Worm (Caenorhabditis elegans) whole organism, L3 larva: ENCODE measurements around the gene ints-7.

ENCODE experiments used
- R02D3.7 ChIP-seq: fragments of 150-350 bp; optimal IDR thresholded peaks from 2 replicates; lab custom pipeline; 2014; ENCODE audit warnings: missing biosample characterization, missing genetic modification characterization
- aly-2 ChIP-seq: fragments of 150-350 bp; optimal IDR thresholded peaks from 2 replicates; lab custom pipeline; 2014; ENCODE audit warnings: missing biosample characterization, missing genetic modification characterization
- ama-1 ChIP-seq: fragments of 150-350 bp; optimal IDR thresholded peaks from 2 replicates; lab custom pipeline; 2018
- ceh-16 ChIP-seq: sonication (generic microtip); optimal IDR thresholded peaks from 2 replicates; lab custom pipeline; 2017; ENCODE audit warnings: missing biosample characterization, missing genetic modification characterization
- ceh-28 ChIP-seq: fragments of 150-350 bp; optimal IDR thresholded peaks from 2 replicates; lab custom pipeline; 2014; ENCODE audit warnings: missing biosample characterization, missing genetic modification reagents, missing genetic modification characterization
- ceh-9 ChIP-seq: sonication (generic microtip); optimal IDR thresholded peaks from 2 replicates; lab custom pipeline; 2018; ENCODE audit warnings: missing biosample characterization, missing genetic modification characterization
- elt-1 ChIP-seq: fragments of 150-350 bp; optimal IDR thresholded peaks from 2 replicates; lab custom pipeline; 2014; ENCODE audit warnings: missing biosample characterization, missing genetic modification characterization
- elt-2 ChIP-seq: sonication (generic microtip); optimal IDR thresholded peaks from 2 replicates; lab custom pipeline; 2016; ENCODE audit warnings: missing genetic modification reagents, mild to moderate bottlenecking, missing genetic modification characterization, missing compliant biosample characterization
- elt-3 ChIP-seq, 3 experiments: fragments of 150-350 bp in 1 of 3; sonication (generic microtip) in 2 of 3; optimal IDR thresholded peaks; 2 replicates in 2 of 3; 4 replicates in 1 of 3; lab custom pipeline; 2014 to 2017; ENCODE audit warnings: missing biosample characterization in 3 of 3, missing genetic modification characterization in 3 of 3
- eor-1 ChIP-seq, 2 experiments: fragments of 150-350 bp; optimal IDR thresholded peaks; 2 replicates each; lab custom pipeline; 2014 to 2018; ENCODE audit warnings: missing biosample characterization in 2 of 2, missing genetic modification characterization in 2 of 2
- hmg-11 ChIP-seq: sonication (generic microtip); optimal IDR thresholded peaks from 2 replicates; lab custom pipeline; 2016; ENCODE audit warnings: missing genetic modification characterization, missing compliant biosample characterization
- lin-15B ChIP-seq: fragments of 150-350 bp; optimal IDR thresholded peaks from 2 replicates; lab custom pipeline; 2014; ENCODE audit warnings: missing biosample characterization, missing genetic modification characterization
- lin-39 ChIP-seq: fragments of 150-350 bp; optimal IDR thresholded peaks from 2 replicates; lab custom pipeline; 2018; ENCODE audit warnings: missing biosample characterization, missing genetic modification reagents, missing genetic modification characterization
- lsy-12 ChIP-seq: sonication (generic microtip); optimal IDR thresholded peaks from 2 replicates; lab custom pipeline; 2016; ENCODE audit warnings: mild to moderate bottlenecking, missing genetic modification characterization, missing compliant biosample characterization
- mml-1 ChIP-seq: fragments of 150-350 bp; sonication (generic microtip); optimal IDR thresholded peaks from 3 replicates; lab custom pipeline; 2014; ENCODE audit warnings: missing biosample characterization, missing genetic modification characterization
- nfya-1 ChIP-seq: sonication (generic microtip); optimal IDR thresholded peaks from 2 replicates; lab custom pipeline; 2017; ENCODE audit warnings: missing genetic modification characterization, mild to moderate bottlenecking, missing compliant biosample characterization, antibody characterized with exemption, moderate library complexity; ENCODE audit not compliant: insufficient read depth
- nhr-12 ChIP-seq: fragments of 150-350 bp; optimal IDR thresholded peaks from 2 replicates; lab custom pipeline; 2014; ENCODE audit warnings: missing biosample characterization, missing genetic modification characterization
- nhr-23 ChIP-seq: fragments of 150-350 bp; optimal IDR thresholded peaks from 2 replicates; lab custom pipeline; 2014; ENCODE audit warnings: missing biosample characterization, missing genetic modification reagents, missing genetic modification characterization
- nhr-237 ChIP-seq: fragments of 150-350 bp; optimal IDR thresholded peaks from 2 replicates; lab custom pipeline; 2014; ENCODE audit warnings: missing biosample characterization, missing genetic modification characterization
- nhr-25 ChIP-seq: sonication (generic microtip); optimal IDR thresholded peaks from 2 replicates; lab custom pipeline; 2017; ENCODE audit warnings: missing biosample characterization, missing genetic modification characterization
- nhr-43 ChIP-seq: sonication (generic microtip); optimal IDR thresholded peaks from 2 replicates; lab custom pipeline; 2016; ENCODE audit warnings: mild to moderate bottlenecking, missing genetic modification characterization, missing compliant biosample characterization; ENCODE audit not compliant: poor library complexity, severe bottlenecking
- nhr-76 ChIP-seq: fragments of 150-350 bp; sonication (generic microtip); optimal IDR thresholded peaks from 5 replicates; lab custom pipeline; 2014; ENCODE audit warnings: missing biosample characterization, missing genetic modification characterization
- nhr-77 ChIP-seq: fragments of 150-350 bp; optimal IDR thresholded peaks from 2 replicates; lab custom pipeline; 2014; ENCODE audit warnings: missing biosample characterization, missing genetic modification characterization
- pha-4 ChIP-seq: fragments of 150-350 bp; optimal IDR thresholded peaks from 2 replicates; lab custom pipeline; 2014; ENCODE audit warnings: missing biosample characterization, missing genetic modification reagents, missing genetic modification characterization
- pqm-1 ChIP-seq: fragments of 150-350 bp; optimal IDR thresholded peaks from 2 replicates; lab custom pipeline; 2017; ENCODE audit warnings: missing biosample characterization, missing genetic modification characterization, inconsistent platforms
- tbx-2 ChIP-seq: sonication (generic microtip); optimal IDR thresholded peaks from 2 replicates; lab custom pipeline; 2016; ENCODE audit warnings: mild to moderate bottlenecking, missing genetic modification characterization, missing compliant biosample characterization
- unc-62 ChIP-seq: fragments of 150-350 bp; sonication (generic microtip); optimal IDR thresholded peaks from 4 replicates; lab custom pipeline; 2014; ENCODE audit warnings: missing biosample characterization, missing genetic modification reagents, missing genetic modification characterization
- ztf-11 ChIP-seq: fragments of 150-350 bp; optimal IDR thresholded peaks from 2 replicates; lab custom pipeline; 2014; ENCODE audit warnings: missing biosample characterization, missing genetic modification characterization

ints-7 gene

ce11 chrII:11600711-11601110 lies 18.1 kb downstream of the ints-7 start, which contains the start of gene F07A11.4:
Gene F07A11.4, plus strand, starts transcription at chrII:11601011.
- TF ChIP-seq nhr-237 (tag; lab: Kevin White, UChicago) (no peak), lin-39 (tag; lab: Kevin White, UChicago) (peak; percentile 7)

- TF ChIP-seq nhr-43 (tag; lab: Kevin White, UChicago) (no peak), tbx-2 (no peak), eor-1 (tag; optimal IDR thresholded peaks at IDR 0.05; lab: Kevin White, UChicago) (no peak), nhr-25 (tag; lab: Kevin White, UChicago) (no peak), lin-39 (tag; lab: Kevin White, UChicago) (no peak), R02D3.7 (tag; lab: Kevin White, UChicago) (no peak), nhr-77 (tag; lab: Kevin White, UChicago) (no peak), pha-4 (tag; lab: Kevin White, UChicago) (peak; percentile 25), ceh-16 (no peak), unc-62 (GFP tag; lab: Kevin White, UChicago) (no peak), nfya-1 (tag; lab: Kevin White, UChicago) (peak; percentile 68), nhr-76 (no peak)
Measured at ce11 chrII:11602387-11602960, 19.8 kb downstream of the ints-7 start.

- TF ChIP-seq nhr-77 (tag; lab: Kevin White, UChicago) (no peak), R02D3.7 (tag; lab: Kevin White, UChicago) (no peak), elt-2 (tag; lab: Kevin White, UChicago) (peak; percentile 82), hmg-11 (tag; lab: Kevin White, UChicago) (no peak), pqm-1 (tag; lab: Kevin White, UChicago) (peak; percentile 67), pha-4 (tag; lab: Kevin White, UChicago) (peak; percentile 58), mml-1 (tag; lab: Kevin White, UChicago) (no peak)
Measured at ce11 chrII:11604613-11605012, 22.0 kb downstream of the ints-7 start.

- TF ChIP-seq pqm-1 (tag; lab: Kevin White, UChicago) (peak; percentile 67), elt-2 (tag; lab: Kevin White, UChicago) (peak; percentile 94), elt-3 (tag; optimal IDR thresholded peaks at IDR 0.05; lab: Kevin White, UChicago) (peak; percentile 14 to 84 (median 72)), pha-4 (tag; lab: Kevin White, UChicago) (peak; percentile 33), elt-1 (peak; percentile 90), ztf-11 (tag; lab: Kevin White, UChicago) (no peak), ama-1 (lab: Kevin White, UChicago) (no peak)
Measured at ce11 chrII:11611462-11611861, 28.8 kb downstream of the ints-7 start.

- TF ChIP-seq lsy-12 (tag; lab: Kevin White, UChicago) (no peak), nhr-12 (no peak), pha-4 (tag; lab: Kevin White, UChicago) (peak; percentile 9)
Measured at ce11 chrII:11612034-11612723, 29.5 kb downstream of the ints-7 start, which contains the start of gene F07A11.5. Gene F07A11.5, plus strand, starts transcription at chrII:11612300.

ce11 chrII:11614103-11614857 lies 31.6 kb downstream of the ints-7 start:
- TF ChIP-seq ama-1 (lab: Kevin White, UChicago) (peak; percentile 47), elt-3 (tag; optimal IDR thresholded peaks at IDR 0.05; lab: Kevin White, UChicago) (no peak), aly-2 (tag; lab: Kevin White, UChicago) (peak; percentile 88), ceh-28 (tag; lab: Kevin White, UChicago) (peak; percentile 58), nhr-23 (peak; percentile 71), lin-15B (tag; lab: Kevin White, UChicago) (no peak), ceh-9 (tag; lab: Kevin White, UChicago) (no peak)
- TF ChIP-seq, all 47 proteins: peak for 4
